Fruit fly (Drosophila melanogaster) S2 (cell line): ENCODE measurements around the gene CG13984.

Experiments
- CG8478 ChIP-seq: fragments of >200 bp; optimal IDR thresholded peaks from 2 replicates; lab custom pipeline; 2018
- CTCF ChIP-seq, 2 experiments: fragments of >200 bp; optimal IDR thresholded peaks; 2 replicates each; lab custom pipeline; 2018

DNA sequence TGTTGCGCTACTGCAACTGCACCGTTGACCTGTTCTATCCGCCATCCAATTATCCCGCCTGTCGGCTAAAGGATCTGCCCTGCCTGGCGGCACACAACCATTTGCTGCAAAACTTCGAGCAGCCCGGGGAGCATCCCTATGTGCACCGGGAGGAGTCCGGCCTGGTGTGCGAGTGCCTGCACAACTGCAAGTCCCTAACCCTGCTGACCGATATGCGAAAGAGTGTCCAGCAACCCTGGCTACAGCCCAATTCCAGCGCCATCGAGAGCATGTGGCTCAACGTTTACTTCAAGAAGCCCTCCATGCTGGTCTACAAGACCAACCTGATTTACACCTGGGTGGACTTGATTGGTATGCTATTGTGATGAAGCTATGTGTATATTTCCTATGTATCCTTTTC lies 47.5 kb downstream of the CG13984 start:
- TF ChIP-seq CG8478 (lab: Kevin White, UChicago) (no peak), CTCF (optimal IDR thresholded peaks at IDR 0.05; lab: Kevin White, UChicago) (no peak)
